Worm (Caenorhabditis elegans) whole organism, L1 larva: Measurements from ENCODE around the gene ppgn-1.

ENCODE experiments used
- aly-2 ChIP-seq: fragments of 150-350 bp; optimal IDR thresholded peaks from 2 replicates; lab custom pipeline; 2014; ENCODE audit warnings: missing biosample characterization, missing genetic modification characterization
- blmp-1 ChIP-seq: fragments of 150-350 bp; optimal IDR thresholded peaks from 2 replicates; lab custom pipeline; 2014; ENCODE audit warnings: missing biosample characterization, missing genetic modification characterization
- egl-27 ChIP-seq, 2 experiments: fragments of 150-350 bp in 1 of 2; sonication (generic microtip); optimal IDR thresholded peaks; 3 replicates each; lab custom pipeline; 2017 to 2018; ENCODE audit warnings: missing biosample characterization in 2 of 2, missing genetic modification characterization in 2 of 2, missing genetic modification reagents in 2 of 2
- elt-2 ChIP-seq: sonication (generic microtip); optimal IDR thresholded peaks from 2 replicates; lab custom pipeline; 2016; ENCODE audit warnings: missing genetic modification characterization, mild to moderate bottlenecking, inconsistent platforms, missing compliant biosample characterization, missing genetic modification reagents
- elt-3 ChIP-seq, 6 experiments: fragments of 150-350 bp in 1 of 6; sonication (generic microtip); optimal IDR thresholded peaks; 2 replicates each; lab custom pipeline; 2017 to 2018; ENCODE audit warnings: missing biosample characterization in 6 of 6, missing genetic modification characterization in 6 of 6, inconsistent platforms in 1 of 6
- fkh-8 ChIP-seq: sonication (generic microtip); optimal IDR thresholded peaks from 2 replicates; lab custom pipeline; 2016; ENCODE audit warnings: mild to moderate bottlenecking, missing genetic modification characterization, missing compliant biosample characterization
- lin-13 ChIP-seq: fragments of 150-350 bp; optimal IDR thresholded peaks from 2 replicates; lab custom pipeline; 2014; ENCODE audit warnings: missing biosample characterization, missing genetic modification reagents, missing genetic modification characterization
- nhr-12 ChIP-seq: sonication (generic microtip); optimal IDR thresholded peaks from 2 replicates; lab custom pipeline; 2017; ENCODE audit warnings: missing biosample characterization, missing genetic modification characterization
- nhr-47 ChIP-seq: sonication (generic microtip); optimal IDR thresholded peaks from 2 replicates; lab custom pipeline; 2016; ENCODE audit warnings: mild to moderate bottlenecking, missing genetic modification characterization, moderate library complexity, missing compliant biosample characterization
- nhr-77 ChIP-seq: fragments of 150-350 bp; optimal IDR thresholded peaks from 2 replicates; lab custom pipeline; 2014; ENCODE audit warnings: missing biosample characterization, missing genetic modification characterization
- rnt-1 ChIP-seq: sonication (generic microtip); optimal IDR thresholded peaks from 2 replicates; lab custom pipeline; 2016; ENCODE audit warnings: mild to moderate bottlenecking, missing genetic modification characterization, moderate library complexity, missing compliant biosample characterization
- sox-4 ChIP-seq: sonication (generic microtip); optimal IDR thresholded peaks from 2 replicates; lab custom pipeline; 2016; ENCODE audit warnings: missing genetic modification characterization, missing compliant biosample characterization

The ppgn-1 gene

DNA sequence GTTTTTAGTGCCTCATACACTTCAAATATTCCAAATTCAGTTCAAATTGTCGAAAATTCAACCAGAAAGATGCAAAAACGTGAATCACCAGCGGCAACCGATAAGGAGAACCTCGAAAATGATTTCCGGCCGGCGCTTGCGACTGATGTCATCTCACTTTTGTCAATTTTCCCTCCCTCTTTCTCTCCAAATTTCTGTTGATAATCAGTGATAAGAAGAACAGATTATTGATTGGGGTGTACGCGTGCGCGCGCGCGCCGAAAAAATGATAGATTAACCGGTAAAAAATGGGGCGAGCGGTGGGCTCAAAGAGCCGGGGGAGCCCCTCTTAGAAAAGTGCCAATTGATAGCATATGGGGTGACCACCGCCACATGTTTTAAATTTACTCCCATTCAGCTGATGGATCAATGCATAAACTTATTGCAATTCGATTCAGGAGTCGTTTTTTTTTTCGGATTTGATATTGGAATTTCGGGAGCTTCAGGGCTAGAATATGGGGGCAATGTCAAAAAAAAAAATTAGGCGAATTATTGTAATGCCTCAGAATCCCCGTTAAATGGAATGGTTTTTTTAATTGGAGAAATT lies 64.2 kb downstream of the ppgn-1 start (continued):
- TF ChIP-seq nhr-12 (tag; lab: Kevin White, UChicago) (no peak), sox-4 (no peak), fkh-8 (no peak), rnt-1 (no peak), nhr-47 (tag; lab: Kevin White, UChicago) (no peak), elt-3 (tag; optimal IDR thresholded peaks at IDR 0.05; lab: Kevin White, UChicago) (peak in 1 of 6 experiments; percentile 62), lin-13 (GFP tag; lab: Kevin White, UChicago) (no peak), blmp-1 (tag; lab: Kevin White, UChicago) (peak; percentile 51), nhr-77 (tag; lab: Kevin White, UChicago) (no peak), egl-27 (tag; optimal IDR thresholded peaks at IDR 0.05; lab: Kevin White, UChicago) (no peak), elt-2 (tag; lab: Kevin White, UChicago) (peak; percentile 75), aly-2 (tag; lab: Kevin White, UChicago) (no peak)
